Fruit fly (Drosophila melanogaster) whole organism, wandering third instar larva: Measurements from ENCODE around the gene CG1492.

Experiments used
- h ChIP-seq: fragments of 200-800 bp; sonication (Bioruptor generic); optimal IDR thresholded peaks from 3 replicates; lab custom pipeline; 2016; ENCODE audit warnings: missing biosample characterization, mild to moderate bottlenecking, missing genetic modification characterization
- pan ChIP-seq: fragments of >200 bp; optimal IDR thresholded peaks from 2 replicates; lab custom pipeline; 2017

dm6 chrX:12017815-12018439, 5.9 kb upstream of the CG1492 start, which contains the start of gene Chrac-16:
- no peak for TF ChIP-seq pan (lab: Kevin White, UChicago)
- TF ChIP-seq h (GFP tag; lab: Kevin White, UChicago): no peak
